Worm (Caenorhabditis elegans) whole organism, L1 larva: ENCODE measurements around the gene T01B7.5.

Experiments
- C16A3.4 ChIP-seq: fragments of 150-350 bp; optimal IDR thresholded peaks from 2 replicates; lab custom pipeline; 2014; ENCODE audit warnings: missing biosample characterization, missing genetic modification characterization
- C34B4.2 ChIP-seq: sonication (generic microtip); optimal IDR thresholded peaks from 2 replicates; lab custom pipeline; 2017; ENCODE audit warnings: mild to moderate bottlenecking, missing genetic modification characterization, missing compliant biosample characterization
- Y116A8C.19 ChIP-seq: sonication (generic microtip); optimal IDR thresholded peaks from 2 replicates; lab custom pipeline; 2016; ENCODE audit warnings: missing compliant biosample characterization, missing genetic modification characterization, borderline replicate concordance
- aly-2 ChIP-seq: fragments of 150-350 bp; optimal IDR thresholded peaks from 2 replicates; lab custom pipeline; 2014; ENCODE audit warnings: missing biosample characterization, missing genetic modification characterization
- blmp-1 ChIP-seq: fragments of 150-350 bp; optimal IDR thresholded peaks from 2 replicates; lab custom pipeline; 2014; ENCODE audit warnings: missing biosample characterization, missing genetic modification characterization
- ceh-8 ChIP-seq: fragments of 200-800 bp; sonication (Bioruptor generic); optimal IDR thresholded peaks from 2 replicates; lab custom pipeline; 2018; ENCODE audit warnings: mild to moderate bottlenecking, missing genetic modification characterization, moderate library complexity, missing compliant biosample characterization
- ceh-82 ChIP-seq, 3 experiments: fragments of 150-350 bp in 1 of 3; sonication (generic microtip) in 2 of 3; optimal IDR thresholded peaks; 2 replicates each; lab custom pipeline; 2014 to 2017; ENCODE audit warnings: missing biosample characterization in 3 of 3, missing genetic modification characterization in 3 of 3
- ceh-88 ChIP-seq: fragments of 200-800 bp; sonication (Bioruptor generic); IDR thresholded peaks from 2 replicates; pipeline ENCODE4 v1.3.6; 2022; ENCODE audit warnings: missing genetic modification characterization, missing compliant biosample characterization
- ceh-90 ChIP-seq: sonication (generic microtip); optimal IDR thresholded peaks from 2 replicates; lab custom pipeline; 2016; ENCODE audit warnings: missing genetic modification characterization, missing compliant biosample characterization
- dsc-1 ChIP-seq: sonication (generic microtip); optimal IDR thresholded peaks from 2 replicates; lab custom pipeline; 2016; ENCODE audit warnings: mild to moderate bottlenecking, missing genetic modification characterization, missing compliant biosample characterization
- efl-1 ChIP-seq, 4 experiments: fragments of 150-350 bp; optimal IDR thresholded peaks in 3 of 4; peaks in 1 of 4; 1 replicate in 1 of 4; 2 replicates in 3 of 4; lab custom pipeline; 2014; ENCODE audit warnings: missing biosample characterization in 2 of 4, missing genetic modification characterization in 2 of 4, missing genetic modification reagents in 2 of 4
- egl-13 ChIP-seq: sonication (generic microtip); optimal IDR thresholded peaks from 2 replicates; lab custom pipeline; 2016; ENCODE audit warnings: missing genotype, missing genetic modification reagents, missing genetic modification characterization, missing compliant biosample characterization
- egl-27 ChIP-seq, 2 experiments: fragments of 150-350 bp in 1 of 2; sonication (generic microtip); optimal IDR thresholded peaks; 3 replicates each; lab custom pipeline; 2017 to 2018; ENCODE audit warnings: missing biosample characterization in 2 of 2, missing genetic modification characterization in 2 of 2, missing genetic modification reagents in 2 of 2
- elt-2 ChIP-seq: sonication (generic microtip); optimal IDR thresholded peaks from 2 replicates; lab custom pipeline; 2016; ENCODE audit warnings: missing genetic modification characterization, mild to moderate bottlenecking, inconsistent platforms, missing compliant biosample characterization, missing genetic modification reagents
- ets-5 ChIP-seq: fragments of 200-800 bp; sonication (Bioruptor generic); IDR thresholded peaks from 2 replicates; pipeline ENCODE4 v1.3.6; 2022; ENCODE audit warnings: missing genetic modification characterization, missing compliant biosample characterization
- fkh-8 ChIP-seq: sonication (generic microtip); optimal IDR thresholded peaks from 2 replicates; lab custom pipeline; 2016; ENCODE audit warnings: mild to moderate bottlenecking, missing genetic modification characterization, missing compliant biosample characterization
- hlh-17 ChIP-seq: fragments of 200-800 bp; sonication (Bioruptor generic); optimal IDR thresholded peaks from 2 replicates; lab custom pipeline; 2018; ENCODE audit warnings: missing genetic modification characterization, mild to moderate bottlenecking, missing compliant biosample characterization, moderate library complexity, borderline replicate concordance
- hlh-4 ChIP-seq: sonication (generic microtip); optimal IDR thresholded peaks from 2 replicates; lab custom pipeline; 2016; ENCODE audit warnings: mild to moderate bottlenecking, missing genetic modification characterization, missing compliant biosample characterization
- irx-1 ChIP-seq: sonication (generic microtip); optimal IDR thresholded peaks from 2 replicates; lab custom pipeline; 2016; ENCODE audit warnings: missing genetic modification characterization, missing compliant biosample characterization
- lin-35 ChIP-seq, 2 experiments: fragments of 150-350 bp; optimal IDR thresholded peaks; 2 replicates each; lab custom pipeline; 2014; ENCODE audit warnings: missing biosample characterization in 2 of 2, missing genetic modification characterization in 2 of 2, missing genetic modification reagents in 2 of 2
- lir-3 ChIP-seq: sonication (generic microtip); optimal IDR thresholded peaks from 2 replicates; lab custom pipeline; 2016; ENCODE audit warnings: mild to moderate bottlenecking, missing genetic modification characterization, moderate library complexity, missing compliant biosample characterization; ENCODE audit not compliant: poor library complexity
- lsy-2 ChIP-seq, 2 experiments: fragments of 150-350 bp; optimal IDR thresholded peaks; 2 replicates each; lab custom pipeline; 2014; ENCODE audit warnings: missing biosample characterization in 2 of 2, missing genetic modification characterization in 2 of 2
- mdl-1 ChIP-seq, 2 experiments: fragments of 150-350 bp; optimal IDR thresholded peaks; 2 replicates each; lab custom pipeline; 2014 to 2017; ENCODE audit warnings: missing biosample characterization in 2 of 2, missing genetic modification characterization in 2 of 2, inconsistent platforms in 1 of 2
- mep-1 ChIP-seq: fragments of 150-350 bp; optimal IDR thresholded peaks from 2 replicates; lab custom pipeline; 2014; ENCODE audit warnings: missing biosample characterization, missing genetic modification characterization
- nhr-20 ChIP-seq: sonication (generic microtip); optimal IDR thresholded peaks from 2 replicates; lab custom pipeline; 2016; ENCODE audit warnings: mild to moderate bottlenecking, missing genetic modification characterization, missing compliant biosample characterization
- nhr-237 ChIP-seq: fragments of 150-350 bp; optimal IDR thresholded peaks from 2 replicates; lab custom pipeline; 2014; ENCODE audit warnings: missing biosample characterization, missing genetic modification characterization
- nhr-47 ChIP-seq: sonication (generic microtip); optimal IDR thresholded peaks from 2 replicates; lab custom pipeline; 2016; ENCODE audit warnings: mild to moderate bottlenecking, missing genetic modification characterization, moderate library complexity, missing compliant biosample characterization
- nhr-76 ChIP-seq: sonication (generic microtip); optimal IDR thresholded peaks from 2 replicates; lab custom pipeline; 2017; ENCODE audit warnings: missing biosample characterization, missing genetic modification characterization
- nhr-77 ChIP-seq: fragments of 150-350 bp; optimal IDR thresholded peaks from 2 replicates; lab custom pipeline; 2014; ENCODE audit warnings: missing biosample characterization, missing genetic modification characterization
- nhr-84 ChIP-seq: sonication (generic microtip); optimal IDR thresholded peaks from 2 replicates; lab custom pipeline; 2017; ENCODE audit warnings: missing biosample characterization, missing genetic modification characterization
- nhr-90 ChIP-seq: sonication (generic microtip); optimal IDR thresholded peaks from 2 replicates; lab custom pipeline; 2016; ENCODE audit warnings: mild to moderate bottlenecking, missing genetic modification characterization, missing compliant biosample characterization; ENCODE audit not compliant: poor library complexity
- pax-3 ChIP-seq: fragments of 200-800 bp; sonication (Bioruptor generic); optimal IDR thresholded peaks from 2 replicates; lab custom pipeline; 2018; ENCODE audit warnings: mild to moderate bottlenecking, missing genetic modification characterization, moderate library complexity, missing compliant biosample characterization
- pqm-1 ChIP-seq: sonication (generic microtip); optimal IDR thresholded peaks from 3 replicates; lab custom pipeline; 2017; ENCODE audit warnings: missing biosample characterization, missing genetic modification characterization
- rnt-1 ChIP-seq: sonication (generic microtip); optimal IDR thresholded peaks from 2 replicates; lab custom pipeline; 2016; ENCODE audit warnings: mild to moderate bottlenecking, missing genetic modification characterization, moderate library complexity, missing compliant biosample characterization
- skn-1 ChIP-seq: fragments of 150-350 bp; optimal IDR thresholded peaks from 2 replicates; lab custom pipeline; 2014; ENCODE audit warnings: missing biosample characterization, missing genetic modification characterization
- snu-23 ChIP-seq: sonication (generic microtip); optimal IDR thresholded peaks from 2 replicates; lab custom pipeline; 2016; ENCODE audit warnings: missing genetic modification characterization, missing compliant biosample characterization
- sup-37 ChIP-seq: fragments of 200-800 bp; sonication (Bioruptor generic); optimal IDR thresholded peaks from 2 replicates; lab custom pipeline; 2018; ENCODE audit warnings: mild to moderate bottlenecking, missing genetic modification characterization, missing compliant biosample characterization
- swsn-7 ChIP-seq: sonication (generic microtip); optimal IDR thresholded peaks from 2 replicates; lab custom pipeline; 2016; ENCODE audit warnings: missing genetic modification characterization, missing compliant biosample characterization
- tbx-2 ChIP-seq: sonication (generic microtip); optimal IDR thresholded peaks from 2 replicates; lab custom pipeline; 2016; ENCODE audit warnings: missing genetic modification characterization, missing compliant biosample characterization
- unc-130 ChIP-seq: fragments of 150-350 bp; optimal IDR thresholded peaks from 2 replicates; lab custom pipeline; 2017; ENCODE audit warnings: missing biosample characterization, missing genetic modification characterization, inconsistent platforms
- unc-62 ChIP-seq: fragments of 150-350 bp; optimal IDR thresholded peaks from 2 replicates; lab custom pipeline; 2014; ENCODE audit warnings: missing biosample characterization, missing genetic modification reagents, missing genetic modification characterization
- unc-86 ChIP-seq: sonication (generic microtip); optimal IDR thresholded peaks from 2 replicates; lab custom pipeline; 2016; ENCODE audit warnings: missing genetic modification characterization, missing compliant biosample characterization
- unc-98 ChIP-seq: fragments of 200-800 bp; sonication (Bioruptor generic); IDR thresholded peaks from 2 replicates; pipeline ENCODE4 v1.3.6; 2022; ENCODE audit warnings: missing genetic modification characterization, missing compliant biosample characterization
- vab-15 ChIP-seq: sonication (generic microtip); optimal IDR thresholded peaks from 2 replicates; lab custom pipeline; 2017; ENCODE audit warnings: missing genotype, mild to moderate bottlenecking, missing genetic modification characterization, missing compliant biosample characterization
- zip-4 ChIP-seq: fragments of 200-800 bp; sonication (Bioruptor generic); optimal IDR thresholded peaks from 2 replicates; lab custom pipeline; 2018; ENCODE audit warnings: mild to moderate bottlenecking, missing genetic modification characterization, moderate library complexity, missing compliant biosample characterization
- ztf-4 ChIP-seq: fragments of 150-350 bp; optimal IDR thresholded peaks from 2 replicates; lab custom pipeline; 2014; ENCODE audit warnings: missing biosample characterization, missing genetic modification characterization

The T01B7.5 gene

DNA sequence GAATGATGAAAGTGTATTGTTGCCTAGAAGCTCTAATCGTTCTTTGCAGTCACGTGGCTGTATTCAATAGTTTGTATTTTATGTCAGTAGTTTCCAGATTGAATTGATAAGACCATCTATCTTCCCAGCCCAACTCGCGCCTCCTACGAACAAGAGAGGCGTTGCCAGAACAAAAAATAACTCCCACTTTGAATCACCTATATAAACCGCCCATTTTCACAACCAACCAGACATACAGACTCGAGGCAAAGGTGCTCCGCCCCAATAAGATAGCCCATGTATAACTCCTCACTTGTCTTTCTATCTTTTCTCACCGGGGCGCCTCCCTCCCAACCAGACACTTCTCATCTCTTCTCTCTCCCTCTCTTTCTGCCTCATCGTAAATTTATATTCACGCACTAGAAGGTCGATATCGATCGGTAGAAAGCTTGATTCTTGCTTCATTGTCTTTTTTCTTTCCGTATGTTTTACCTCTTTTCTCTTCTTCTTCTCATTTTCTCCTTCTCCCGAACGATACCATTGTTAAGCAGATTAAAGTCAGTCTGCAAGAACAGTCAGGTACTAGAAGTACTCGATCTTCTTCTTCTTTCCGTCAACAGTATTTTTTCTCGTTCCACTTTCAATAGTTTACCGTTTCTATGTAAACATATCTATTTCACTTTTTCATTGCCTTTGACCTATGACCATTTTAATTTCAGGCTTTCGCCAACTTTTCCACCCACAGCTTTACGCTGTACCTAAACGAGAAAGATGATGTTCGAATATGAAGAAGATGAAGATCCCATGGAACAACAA is 26.9 kb downstream of the T01B7.5 start, which contains the start of gene mak-1 (continued):
- TF ChIP-seq lin-35 (GFP tag; optimal IDR thresholded peaks at IDR 0.05; lab: Kevin White, UChicago) = peak; percentile 26 to 56
- peak; percentile 11 for TF ChIP-seq swsn-7 (tag; lab: Kevin White, UChicago)
- peak; percentile 17 for TF ChIP-seq unc-130 (tag; lab: Kevin White, UChicago)
- TF ChIP-seq elt-2 = peak; percentile 71
- TF ChIP-seq sup-37 (GFP tag; lab: Kevin White, UChicago) = no peak
- TF ChIP-seq ets-5 = no peak
- peak; percentile 49 for TF ChIP-seq rnt-1 (tag; lab: Kevin White, UChicago)

DNA sequence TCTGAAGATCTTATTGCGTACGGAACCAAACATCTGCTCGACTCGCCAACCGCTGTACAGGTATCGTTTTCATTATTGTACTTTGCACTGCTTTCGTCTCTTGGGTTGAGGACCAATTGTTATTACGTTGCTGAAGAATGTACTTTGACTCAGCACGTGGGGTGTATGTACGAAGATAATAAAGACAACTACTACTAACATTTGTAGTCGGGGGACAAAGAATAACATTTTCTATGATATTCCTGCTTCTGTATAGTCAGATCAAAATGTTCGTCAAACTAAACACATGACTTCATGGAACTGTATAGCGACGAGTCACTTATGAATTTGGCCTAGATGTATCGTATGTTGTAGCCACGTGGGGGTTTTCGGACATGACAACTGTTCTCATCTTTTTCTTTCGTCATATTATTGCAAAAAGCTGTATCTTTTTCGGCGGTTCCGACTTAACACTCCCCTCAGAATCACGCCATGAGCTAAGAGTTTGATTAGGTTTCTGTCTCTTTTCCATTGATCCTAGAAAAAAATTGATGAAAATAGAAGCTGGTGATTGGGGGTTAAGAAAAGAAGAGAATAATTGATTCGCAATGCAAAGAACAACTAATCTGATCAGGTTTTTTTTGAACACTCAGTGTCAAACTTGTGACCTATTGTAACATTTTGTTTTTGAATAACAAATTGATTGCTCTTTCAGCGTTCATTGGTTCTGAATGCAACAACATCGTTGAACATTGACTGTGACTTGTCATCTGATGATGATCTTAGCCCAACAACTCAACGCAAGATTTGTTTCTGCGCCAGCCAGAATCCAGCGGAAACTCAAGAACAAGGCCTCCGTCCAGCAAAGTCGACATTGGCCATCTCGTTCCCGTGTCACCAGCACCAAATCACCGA is 28.2 kb downstream of the T01B7.5 start:
- peak in 1 of 2 experiments; percentile 57 for TF ChIP-seq mdl-1 (tag; optimal IDR thresholded peaks at IDR 0.05; lab: Kevin White, UChicago)
- TF ChIP-seq pax-3 (tag; lab: Kevin White, UChicago) = no peak
- no peak for TF ChIP-seq vab-15 (tag; lab: Kevin White, UChicago)
- TF ChIP-seq mep-1 (tag; lab: Kevin White, UChicago) = peak; percentile 1
- TF ChIP-seq ceh-8 (GFP tag; lab: Kevin White, UChicago) = no peak
- no peak for TF ChIP-seq egl-13 (tag; lab: Kevin White, UChicago)
- no peak for TF ChIP-seq unc-98 (GFP tag; lab: Robert Waterston, UW)
- no peak for TF ChIP-seq Y116A8C.19
- no peak for TF ChIP-seq fkh-8
- TF ChIP-seq C34B4.2 = no peak
- no peak for TF ChIP-seq tbx-2 (tag; lab: Kevin White, UChicago)
- TF ChIP-seq ceh-88 = no peak
- no peak for TF ChIP-seq dsc-1 (tag; lab: Kevin White, UChicago)
- no peak for TF ChIP-seq unc-62 (GFP tag; lab: Kevin White, UChicago)
- TF ChIP-seq nhr-237 (tag; lab: Kevin White, UChicago) = no peak
- no peak for TF ChIP-seq pqm-1 (tag; lab: Kevin White, UChicago)
- TF ChIP-seq unc-130 (tag; lab: Kevin White, UChicago) = peak; percentile 52
- no peak for TF ChIP-seq sup-37 (GFP tag; lab: Kevin White, UChicago)
- peak; percentile 31 for TF ChIP-seq aly-2 (tag; lab: Kevin White, UChicago)
- TF ChIP-seq C16A3.4 = peak; percentile 9
- TF ChIP-seq rnt-1 (tag; lab: Kevin White, UChicago) = peak; percentile 50
- TF ChIP-seq ztf-4 (tag; lab: Kevin White, UChicago) = peak; percentile 33
- no peak for TF ChIP-seq swsn-7 (tag; lab: Kevin White, UChicago)
- TF ChIP-seq nhr-20 (tag; lab: Kevin White, UChicago) = peak; percentile 42
- peak; percentile 35 for TF ChIP-seq nhr-90 (tag; lab: Kevin White, UChicago)
- peak; percentile 24 for TF ChIP-seq nhr-47 (tag; lab: Kevin White, UChicago)
- TF ChIP-seq lir-3 (tag; lab: Kevin White, UChicago) = peak; percentile 31
- TF ChIP-seq blmp-1 = peak; percentile 36
- TF ChIP-seq ceh-82 (tag; optimal IDR thresholded peaks at IDR 0.05; lab: Kevin White, UChicago) = no peak
- TF ChIP-seq lsy-2 (tag; optimal IDR thresholded peaks at IDR 0.05; lab: Kevin White, UChicago) = peak in 1 of 2 experiments; percentile 47
- TF ChIP-seq zip-4 (GFP tag; lab: Kevin White, UChicago) = no peak
- peak; percentile 19 for TF ChIP-seq snu-23 (GFP tag; lab: Kevin White, UChicago)
- no peak for TF ChIP-seq skn-1 (tag; lab: Kevin White, UChicago)
- TF ChIP-seq ceh-90 (tag; lab: Kevin White, UChicago) = no peak
- TF ChIP-seq unc-86 (tag; lab: Kevin White, UChicago) = no peak
- no peak for TF ChIP-seq nhr-76 (tag; lab: Kevin White, UChicago)
- TF ChIP-seq egl-27 (tag; optimal IDR thresholded peaks at IDR 0.05; lab: Kevin White, UChicago) = no peak
- no peak for TF ChIP-seq hlh-4 (tag; lab: Kevin White, UChicago)
- no peak for TF ChIP-seq nhr-84 (tag; lab: Kevin White, UChicago)
- no peak for TF ChIP-seq efl-1 (optimal IDR thresholded peaks at IDR 0.05; lab: Kevin White, UChicago)
- TF ChIP-seq efl-1 (GFP tag; optimal IDR thresholded peaks at IDR 0.05 in 1 of 2; lab: Kevin White, UChicago) = peak in 1 of 2 experiments; percentile 91
- no peak for TF ChIP-seq hlh-17
- TF ChIP-seq irx-1 (tag; lab: Kevin White, UChicago) = no peak
- TF ChIP-seq nhr-77 = no peak
